Fruit fly (Drosophila melanogaster): ENCODE data around the gene CG12065.

Gene CG12065

DNA sequence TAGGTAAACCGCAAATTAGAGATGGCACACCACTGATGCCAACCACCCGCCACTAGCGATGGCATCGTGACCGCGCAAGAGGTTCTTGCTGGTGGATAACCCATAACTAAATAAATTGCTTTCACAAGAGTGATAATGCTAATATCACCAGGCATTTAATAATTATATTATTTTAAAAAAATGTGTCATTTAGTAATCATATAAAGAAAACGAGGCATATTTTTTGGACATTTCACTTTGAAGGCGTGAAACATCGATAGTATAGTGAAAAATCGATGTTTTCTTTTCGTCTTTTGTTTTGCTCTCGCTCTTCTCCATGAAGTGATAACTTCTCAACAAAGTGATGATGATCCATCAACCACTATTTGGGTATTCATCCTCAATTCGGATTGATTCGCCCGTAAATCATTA is 15.3 kb upstream of the CG12065 start, which contains the start of gene IntS4 (continued):
- TF ChIP-seq NK7.1 (GFP tag; optimal IDR thresholded peaks at IDR 0.05) = no peak
- no peak for TF ChIP-seq CG11723 (GFP tag; optimal IDR thresholded peaks at IDR 0.05)
- no peak for TF ChIP-seq bcd (GFP tag; optimal IDR thresholded peaks at IDR 0.05)
- no peak for TF ChIP-seq aop (GFP tag; IDR thresholded peaks at IDR 0.05)
- TF ChIP-seq CG32532 (GFP tag; IDR thresholded peaks at IDR 0.05) = peak; percentile 78
- TF ChIP-seq sug (tag; optimal IDR thresholded peaks at IDR 0.05) = peak; percentile 79
- TF ChIP-seq CG12155 (GFP tag; optimal IDR thresholded peaks at IDR 0.05) = peak; percentile 65

DNA sequence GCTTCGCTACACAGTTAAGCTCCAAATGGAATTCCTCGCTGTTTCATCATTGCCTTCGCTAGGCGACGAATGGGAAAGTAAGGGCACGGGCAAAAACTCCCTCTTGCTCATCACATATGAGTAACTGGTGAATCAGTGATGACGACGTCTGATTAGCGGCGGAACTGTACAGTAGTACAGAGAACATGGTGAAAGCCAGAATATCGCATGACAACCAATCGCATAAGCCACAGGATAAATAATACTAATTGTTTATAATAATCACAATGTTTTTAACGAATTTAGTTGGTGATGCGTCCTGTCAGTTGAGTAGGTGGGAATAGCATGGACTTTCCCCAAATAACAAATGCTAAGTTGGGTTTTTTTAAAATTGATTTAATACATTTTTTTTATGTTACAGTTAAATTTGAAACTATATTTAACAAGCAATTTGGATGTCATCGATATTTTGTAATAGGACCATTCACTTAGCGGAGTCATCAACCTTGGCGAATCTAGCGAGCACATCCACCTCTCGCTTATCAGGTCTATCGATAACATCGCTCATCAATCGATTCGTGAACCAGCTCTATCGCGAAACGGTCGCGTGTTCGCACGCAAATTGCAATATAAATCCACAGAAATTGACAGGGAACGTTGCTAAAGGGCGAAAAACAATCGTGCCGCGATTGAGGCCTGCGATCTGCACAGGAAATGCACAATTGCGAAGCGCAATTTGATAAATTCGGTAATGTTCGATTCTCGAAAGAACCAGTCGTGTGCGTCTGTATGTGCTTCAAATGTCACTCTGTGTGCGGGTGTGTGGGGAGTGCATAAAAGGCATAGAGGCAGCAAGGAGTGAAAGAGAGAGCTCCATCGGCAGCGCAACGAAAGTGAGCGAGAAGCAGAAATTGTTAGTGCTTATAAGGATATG is 13.8 kb upstream of the CG12065 start, which contains the start of the genes CG12112 and Trf4-1:
Gene CG12112, minus strand, starts transcription at position 106 of the 913 bp plus-strand sequence.
Gene Trf4-1, plus strand, starts transcription at position 236 of the 913 bp plus-strand sequence.
- TF ChIP-seq Elba2 (GFP tag; optimal IDR thresholded peaks at IDR 0.05) = no peak
- no peak for TF ChIP-seq CG14050 (GFP tag; IDR thresholded peaks at IDR 0.05)
- TF ChIP-seq grn (GFP tag; optimal IDR thresholded peaks at IDR 0.05) = peak; percentile 8
- TF ChIP-seq Trl (optimal IDR thresholded peaks at IDR 0.05) = no peak
- peak; percentile 12 for TF ChIP-seq Trl (GFP tag; optimal IDR thresholded peaks at IDR 0.05)
- TF ChIP-seq sisA (GFP tag; IDR thresholded peaks at IDR 0.05) = no peak
- TF ChIP-seq CG18599 (GFP tag; optimal IDR thresholded peaks at IDR 0.05) = no peak
- TF ChIP-seq CG2129 (GFP tag; IDR thresholded peaks at IDR 0.05; ENCODE audit: partially characterized antibody) = peak; percentile 37; the same call in 1 of the 2 replicates
- no peak for TF ChIP-seq tll (GFP tag; optimal IDR thresholded peaks at IDR 0.05)
- peak; percentile 56 for TF ChIP-seq YL-1 (GFP tag; optimal IDR thresholded peaks at IDR 0.05)
- TF ChIP-seq CG8924 (tag; optimal IDR thresholded peaks at IDR 0.05) = peak; percentile 52
- peak; percentile 15 for TF ChIP-seq exex (tag; optimal IDR thresholded peaks at IDR 0.05)
- peak; percentile 45 for TF ChIP-seq CG2120 (GFP tag; optimal IDR thresholded peaks at IDR 0.05)
- no peak for TF ChIP-seq bigmax (GFP tag; optimal IDR thresholded peaks at IDR 0.05)
- no peak for TF ChIP-seq CG6854 (GFP tag; optimal IDR thresholded peaks at IDR 0.05)
- peak; percentile 49 for TF ChIP-seq nom (GFP tag; optimal IDR thresholded peaks at IDR 0.05)
- TF ChIP-seq insv (GFP tag; optimal IDR thresholded peaks at IDR 0.05) = no peak
- TF ChIP-seq CG15696 (tag; optimal IDR thresholded peaks at IDR 0.05) = peak; percentile 7
- TF ChIP-seq Taf1 (GFP tag; IDR thresholded peaks at IDR 0.05) = no peak
- TF ChIP-seq emc (GFP tag; optimal IDR thresholded peaks at IDR 0.05) = no peak
- TF ChIP-seq CG30431 (GFP tag; optimal IDR thresholded peaks at IDR 0.05) = no peak
- TF ChIP-seq Atf6 (GFP tag; IDR thresholded peaks at IDR 0.05) = no peak
- TF ChIP-seq grau (tag; optimal IDR thresholded peaks at IDR 0.05) = peak; percentile 38
- TF ChIP-seq CG30020 (tag; optimal IDR thresholded peaks at IDR 0.05) = peak; percentile 18
- 0 out of 3 replicates have a peak, but pooled peaks have one; percentile 9 for TF ChIP-seq CG34422 (GFP tag; IDR thresholded peaks at IDR 0.05)
- TF ChIP-seq odd (GFP tag; optimal IDR thresholded peaks at IDR 0.05) = no peak
- TF ChIP-seq CG3163 (GFP tag; optimal IDR thresholded peaks at IDR 0.05) = no peak
- peak; percentile 29 for TF ChIP-seq gcm (GFP tag; optimal IDR thresholded peaks at IDR 0.05)
- no peak for TF ChIP-seq CG3281 (GFP tag; optimal IDR thresholded peaks at IDR 0.05)
- no peak for TF ChIP-seq jing (GFP tag; optimal IDR thresholded peaks at IDR 0.05)
- no peak for TF ChIP-seq ssp (GFP tag; IDR thresholded peaks at IDR 0.05)
- peak in 1 of 2 experiments; percentile 21 for TF ChIP-seq crp (GFP tag; optimal IDR thresholded peaks at IDR 0.05)
- no peak for TF ChIP-seq Ptx1 (GFP tag; IDR thresholded peaks at IDR 0.05)
- no peak for TF ChIP-seq Hmx (GFP tag; optimal IDR thresholded peaks at IDR 0.05)
- TF ChIP-seq slou (GFP tag; optimal IDR thresholded peaks at IDR 0.05) = no peak
- TF ChIP-seq dan (GFP tag; IDR thresholded peaks at IDR 0.05) = no peak
- no peak for TF ChIP-seq CG17568 (GFP tag; optimal IDR thresholded peaks at IDR 0.05)
- TF ChIP-seq jigr1 (GFP tag; IDR thresholded peaks at IDR 0.05) = peak; percentile 64; the same call in 1 of the 3 replicates
- no peak for TF ChIP-seq Gsc (GFP tag; IDR thresholded peaks at IDR 0.05)
- peak; percentile 60 for TF ChIP-seq CG13894 (tag; optimal IDR thresholded peaks at IDR 0.05)
- TF ChIP-seq CG3995 (GFP tag; optimal IDR thresholded peaks at IDR 0.05) = peak; percentile 68

All from whole organism, embryonic.